Worm (Caenorhabditis elegans) whole organism, late embryonic: Measurements from ENCODE around the gene csn-3.

Source experiments
- T23F11.4 ChIP-seq: fragments of 200-800 bp; sonication (Bioruptor generic); optimal IDR thresholded peaks from 2 replicates; lab custom pipeline; 2018; ENCODE audit warnings: mild to moderate bottlenecking, missing genetic modification characterization, missing compliant biosample characterization
- ahr-1 ChIP-seq: sonication (generic microtip); optimal IDR thresholded peaks from 2 replicates; lab custom pipeline; 2016; ENCODE audit warnings: missing genetic modification characterization, missing compliant biosample characterization
- ceh-19 ChIP-seq: fragments of 200-800 bp; sonication (Bioruptor generic); optimal IDR thresholded peaks from 2 replicates; lab custom pipeline; 2018; ENCODE audit warnings: mild to moderate bottlenecking, missing genetic modification characterization, missing compliant biosample characterization
- ceh-31 ChIP-seq: sonication (generic microtip); optimal IDR thresholded peaks from 2 replicates; lab custom pipeline; 2016; ENCODE audit warnings: missing genetic modification characterization, missing compliant biosample characterization
- ceh-48 ChIP-seq: sonication (generic microtip); optimal IDR thresholded peaks from 2 replicates; lab custom pipeline; 2016; ENCODE audit warnings: missing genetic modification characterization, inconsistent platforms, missing compliant biosample characterization
- ceh-9 ChIP-seq: sonication (generic microtip); optimal IDR thresholded peaks from 2 replicates; lab custom pipeline; 2016; ENCODE audit warnings: mild to moderate bottlenecking, missing genetic modification characterization, inconsistent platforms, missing compliant biosample characterization
- che-1 ChIP-seq: sonication (generic microtip); optimal IDR thresholded peaks from 2 replicates; lab custom pipeline; 2016; ENCODE audit warnings: mild to moderate bottlenecking, missing genetic modification characterization, missing compliant biosample characterization
- dmd-4 ChIP-seq: sonication (generic microtip); optimal IDR thresholded peaks from 2 replicates; lab custom pipeline; 2016; ENCODE audit warnings: borderline replicate concordance, missing genetic modification characterization, missing compliant biosample characterization
- dve-1 ChIP-seq: sonication (generic microtip); optimal IDR thresholded peaks from 2 replicates; lab custom pipeline; 2017; ENCODE audit warnings: antibody characterized with exemption, mild to moderate bottlenecking, missing genetic modification characterization, missing compliant biosample characterization
- elt-2 ChIP-seq: sonication (generic microtip); optimal IDR thresholded peaks from 2 replicates; lab custom pipeline; 2016; ENCODE audit warnings: missing genetic modification reagents, missing genetic modification characterization, missing compliant biosample characterization
- eyg-1 ChIP-seq: sonication (generic microtip); optimal IDR thresholded peaks from 2 replicates; lab custom pipeline; 2016; ENCODE audit warnings: missing genotype, missing genetic modification characterization, missing compliant biosample characterization
- gmeb-2 ChIP-seq: sonication (generic microtip); optimal IDR thresholded peaks from 2 replicates; lab custom pipeline; 2016; ENCODE audit warnings: missing genetic modification characterization, inconsistent platforms, missing compliant biosample characterization
- hlh-13 ChIP-seq: fragments of 200-800 bp; sonication (Bioruptor generic); optimal IDR thresholded peaks from 2 replicates; lab custom pipeline; 2018; ENCODE audit warnings: mild to moderate bottlenecking, missing genetic modification characterization, missing compliant biosample characterization
- hlh-15 ChIP-seq: sonication (generic microtip); optimal IDR thresholded peaks from 2 replicates; lab custom pipeline; 2016; ENCODE audit warnings: missing genetic modification characterization, missing compliant biosample characterization
- hlh-30 ChIP-seq: sonication (generic microtip); optimal IDR thresholded peaks from 2 replicates; lab custom pipeline; 2017; ENCODE audit warnings: antibody characterized with exemption, missing genetic modification characterization, missing compliant biosample characterization; ENCODE audit not compliant: insufficient read depth
- hlh-6 ChIP-seq: sonication (generic microtip); optimal IDR thresholded peaks from 2 replicates; lab custom pipeline; 2016; ENCODE audit warnings: missing genotype, missing genetic modification characterization, missing compliant biosample characterization
- lin-11 ChIP-seq: fragments of 200-800 bp; sonication (Bioruptor generic); optimal IDR thresholded peaks from 2 replicates; lab custom pipeline; 2018; ENCODE audit warnings: mild to moderate bottlenecking, missing genetic modification characterization, missing compliant biosample characterization
- mec-3 ChIP-seq: sonication (generic microtip); optimal IDR thresholded peaks from 2 replicates; lab custom pipeline; 2016; ENCODE audit warnings: borderline replicate concordance, missing genetic modification characterization, missing compliant biosample characterization
- nfya-1 ChIP-seq: sonication (generic microtip); optimal IDR thresholded peaks from 2 replicates; lab custom pipeline; 2017; ENCODE audit warnings: missing genetic modification characterization, mild to moderate bottlenecking, missing compliant biosample characterization, antibody characterized with exemption, moderate library complexity
- nhr-232 ChIP-seq: sonication (generic microtip); optimal IDR thresholded peaks from 2 replicates; lab custom pipeline; 2016; ENCODE audit warnings: missing genetic modification characterization, missing compliant biosample characterization
- npax-4 ChIP-seq: sonication (generic microtip); optimal IDR thresholded peaks from 2 replicates; lab custom pipeline; 2016; ENCODE audit warnings: missing genetic modification characterization, missing compliant biosample characterization
- odd-2 ChIP-seq: sonication (generic microtip); optimal IDR thresholded peaks from 2 replicates; lab custom pipeline; 2017; ENCODE audit warnings: antibody characterized with exemption, mild to moderate bottlenecking, missing genetic modification characterization, missing compliant biosample characterization
- pax-1 ChIP-seq: fragments of 150-350 bp; optimal IDR thresholded peaks from 2 replicates; lab custom pipeline; 2014; ENCODE audit warnings: missing biosample characterization, missing genetic modification characterization
- pha-2 ChIP-seq: sonication (generic microtip); optimal IDR thresholded peaks from 2 replicates; lab custom pipeline; 2017; ENCODE audit warnings: mild to moderate bottlenecking, missing genetic modification characterization, missing compliant biosample characterization
- pha-4 ChIP-seq: fragments of 150-350 bp; optimal IDR thresholded peaks from 2 replicates; lab custom pipeline; 2018; ENCODE audit warnings: missing biosample characterization, missing genetic modification reagents, missing genetic modification characterization
- pqm-1 ChIP-seq: sonication (generic microtip); optimal IDR thresholded peaks from 2 replicates; lab custom pipeline; 2016; ENCODE audit warnings: missing genetic modification characterization, missing compliant biosample characterization
- ref-2 ChIP-seq: sonication (generic microtip); optimal IDR thresholded peaks from 2 replicates; lab custom pipeline; 2016; ENCODE audit warnings: missing genetic modification characterization, missing compliant biosample characterization
- rnt-1 ChIP-seq: sonication (generic microtip); optimal IDR thresholded peaks from 2 replicates; lab custom pipeline; 2016; ENCODE audit warnings: missing genetic modification characterization, missing compliant biosample characterization
- sdc-2 ChIP-seq: sonication (generic microtip); optimal IDR thresholded peaks from 2 replicates; lab custom pipeline; 2016; ENCODE audit warnings: missing genotype, missing genetic modification characterization, missing compliant biosample characterization
- sox-4 ChIP-seq: sonication (generic microtip); optimal IDR thresholded peaks from 2 replicates; lab custom pipeline; 2017; ENCODE audit warnings: mild to moderate bottlenecking, missing genetic modification characterization, inconsistent platforms, missing compliant biosample characterization
- syd-9 ChIP-seq: sonication (generic microtip); optimal IDR thresholded peaks from 2 replicates; lab custom pipeline; 2016; ENCODE audit warnings: mild to moderate bottlenecking, missing genetic modification characterization, moderate library complexity, missing compliant biosample characterization
- tbx-2 ChIP-seq: sonication (generic microtip); optimal IDR thresholded peaks from 2 replicates; lab custom pipeline; 2016; ENCODE audit warnings: missing genetic modification characterization, missing compliant biosample characterization
- ttx-3 ChIP-seq: sonication (generic microtip); optimal IDR thresholded peaks from 2 replicates; lab custom pipeline; 2016; ENCODE audit warnings: missing genetic modification reagents, missing genetic modification characterization, missing compliant biosample characterization
- unc-42 ChIP-seq: sonication (generic microtip); optimal IDR thresholded peaks from 2 replicates; lab custom pipeline; 2016; ENCODE audit warnings: missing genotype, missing genetic modification characterization, missing compliant biosample characterization
- ztf-16 ChIP-seq: sonication (generic microtip); optimal IDR thresholded peaks from 2 replicates; lab custom pipeline; 2017; ENCODE audit warnings: missing genetic modification characterization, missing compliant biosample characterization

csn-3 gene

DNA sequence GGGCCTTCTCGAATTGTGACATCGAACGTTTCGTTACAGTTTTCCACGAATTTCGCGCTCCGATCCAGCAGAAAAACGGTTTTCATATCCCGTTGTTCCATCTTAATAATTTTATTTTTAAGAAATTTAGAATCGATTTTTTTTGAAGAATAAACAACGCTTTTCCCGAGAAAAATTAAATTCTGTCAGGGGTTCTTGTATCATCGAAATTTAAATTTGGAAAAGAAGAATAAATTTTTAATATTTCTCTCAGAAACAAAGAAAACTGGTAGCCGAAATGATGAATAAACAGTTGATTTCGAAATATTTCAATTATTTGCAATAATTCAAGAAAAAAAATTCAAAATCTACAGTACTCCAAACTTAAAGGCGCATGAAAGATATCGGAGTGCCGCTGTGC is 42.8 kb downstream of the csn-3 start, which contains the start of gene ints-13:
Gene ints-13, minus strand, starts transcription at position 101 of the 400 bp plus-strand sequence.
- TF ChIP-seq eyg-1 (tag; lab: Kevin White, UChicago) (no peak), hlh-6 (tag; lab: Kevin White, UChicago) (no peak), hlh-13 (GFP tag; lab: Kevin White, UChicago) (no peak), ceh-19 (GFP tag; lab: Kevin White, UChicago) (no peak), T23F11.4 (GFP tag; lab: Kevin White, UChicago) (no peak), dve-1 (no peak), unc-42 (tag; lab: Kevin White, UChicago) (no peak), pha-2 (tag; lab: Kevin White, UChicago) (no peak), hlh-15 (no peak), elt-2 (tag; lab: Kevin White, UChicago) (no peak), rnt-1 (tag; lab: Kevin White, UChicago) (no peak), ceh-48 (tag; lab: Kevin White, UChicago) (no peak), nhr-232 (tag; lab: Kevin White, UChicago) (no peak), mec-3 (tag; lab: Kevin White, UChicago) (no peak), odd-2 (no peak), npax-4 (tag; lab: Kevin White, UChicago) (no peak), ceh-31 (tag; lab: Kevin White, UChicago) (no peak)

DNA sequence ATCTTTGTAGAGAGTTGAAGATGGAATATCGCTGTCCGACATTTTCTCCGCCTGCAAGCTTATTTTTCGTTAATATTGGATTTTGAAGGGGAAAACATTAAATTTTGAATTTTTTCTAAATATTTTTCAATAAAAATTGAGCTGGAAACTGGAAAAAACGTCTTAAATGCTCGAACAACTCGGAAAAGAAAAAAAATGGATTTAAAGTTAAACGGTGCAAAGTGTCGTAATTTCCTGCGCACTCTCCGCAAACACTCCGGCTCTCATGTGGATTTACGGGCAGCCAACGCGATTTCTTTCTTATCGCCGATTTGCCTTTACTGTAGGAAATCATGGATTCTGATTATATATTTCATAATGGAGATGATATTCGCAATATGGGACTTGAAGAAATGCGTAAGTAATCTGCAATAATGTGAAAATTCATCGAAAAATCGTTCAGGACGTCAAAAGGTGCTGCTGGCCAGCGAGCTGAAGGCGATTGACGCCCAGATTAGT is 45.8 kb downstream of the csn-3 start, which contains the start of the genes fnta-1 and cogc-8:
Gene fnta-1, minus strand, starts transcription at position 51 of the 498 bp plus-strand sequence.
Gene cogc-8, plus strand, starts transcription at position 195 of the 498 bp plus-strand sequence.
- TF ChIP-seq pax-1 (tag; lab: Kevin White, UChicago) (no peak), ahr-1 (tag; lab: Kevin White, UChicago) (no peak), nfya-1 (tag; lab: Kevin White, UChicago) (no peak), ceh-9 (tag; lab: Kevin White, UChicago) (no peak), elt-2 (tag; lab: Kevin White, UChicago) (peak; percentile 42), npax-4 (tag; lab: Kevin White, UChicago) (no peak), gmeb-2 (tag; lab: Kevin White, UChicago) (no peak), ref-2 (tag; lab: Kevin White, UChicago) (no peak), sox-4 (tag; lab: Kevin White, UChicago) (no peak), unc-42 (tag; lab: Kevin White, UChicago) (peak; percentile 18), ceh-31 (tag; lab: Kevin White, UChicago) (peak; percentile 12), mec-3 (tag; lab: Kevin White, UChicago) (no peak)

DNA sequence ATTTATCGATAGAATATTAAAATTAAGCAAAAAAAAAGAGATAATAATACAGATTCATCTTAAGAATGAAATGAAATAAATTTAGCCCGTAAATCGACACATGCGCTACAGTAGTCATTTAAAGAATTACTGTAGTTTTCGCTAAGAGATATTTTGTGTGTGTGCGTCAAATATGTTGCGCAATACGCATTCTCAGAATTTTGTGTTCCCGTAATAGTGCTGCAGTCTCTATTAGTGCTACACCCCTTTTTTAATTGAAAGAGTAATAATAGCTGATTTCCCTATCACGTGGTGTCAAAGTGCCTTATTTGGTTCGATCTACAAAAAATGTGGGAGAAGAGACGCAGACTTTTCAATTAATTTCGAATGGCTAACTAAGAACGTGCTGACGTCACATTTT is 49.7 kb downstream of the csn-3 start:
- TF ChIP-seq ztf-16 (tag; lab: Kevin White, UChicago) (no peak), ceh-48 (tag; lab: Kevin White, UChicago) (no peak), hlh-30 (tag; lab: Kevin White, UChicago) (no peak), tbx-2 (tag; lab: Kevin White, UChicago) (no peak), syd-9 (tag; lab: Kevin White, UChicago) (no peak), sdc-2 (tag; lab: Kevin White, UChicago) (no peak), unc-42 (tag; lab: Kevin White, UChicago) (no peak), T23F11.4 (GFP tag; lab: Kevin White, UChicago) (no peak), che-1 (no peak), pha-4 (tag; lab: Kevin White, UChicago) (no peak), ahr-1 (tag; lab: Kevin White, UChicago) (no peak), ceh-9 (tag; lab: Kevin White, UChicago) (no peak), dve-1 (no peak), pqm-1 (tag; lab: Kevin White, UChicago) (no peak), dmd-4 (no peak), lin-11 (tag; lab: Kevin White, UChicago) (no peak), nhr-232 (tag; lab: Kevin White, UChicago) (no peak), ttx-3 (tag; lab: Kevin White, UChicago) (no peak)
